Worm (Caenorhabditis elegans) whole organism, L2 larva: Measurements from ENCODE around the gene T16H12.2.

Source experiments
- C34F6.9 ChIP-seq: fragments of 150-350 bp; optimal IDR thresholded peaks from 2 replicates; lab custom pipeline; 2014; ENCODE audit warnings: missing biosample characterization, missing genetic modification characterization
- F13H6.1 ChIP-seq: sonication (generic microtip); optimal IDR thresholded peaks from 2 replicates; lab custom pipeline; 2016; ENCODE audit warnings: missing genetic modification characterization, missing compliant biosample characterization
- Y55F3AM.14 ChIP-seq: fragments of 200-800 bp; sonication (Bioruptor generic); optimal IDR thresholded peaks from 2 replicates; lab custom pipeline; 2018; ENCODE audit warnings: mild to moderate bottlenecking, missing genetic modification characterization, missing compliant biosample characterization
- ZK546.5 ChIP-seq: sonication (generic microtip); optimal IDR thresholded peaks from 2 replicates; lab custom pipeline; 2017; ENCODE audit warnings: missing biosample characterization, missing genetic modification characterization
- aly-2 ChIP-seq: fragments of 150-350 bp; optimal IDR thresholded peaks from 2 replicates; lab custom pipeline; 2014; ENCODE audit warnings: missing biosample characterization, missing genetic modification characterization
- ama-1 ChIP-seq: fragments of 150-350 bp; optimal IDR thresholded peaks from 2 replicates; lab custom pipeline; 2018; ENCODE audit warnings: inconsistent platforms
- blmp-1 ChIP-seq: sonication (generic microtip); optimal IDR thresholded peaks from 2 replicates; lab custom pipeline; 2017; ENCODE audit warnings: missing genetic modification characterization, mild to moderate bottlenecking, missing compliant biosample characterization, antibody characterized with exemption, moderate library complexity; ENCODE audit not compliant: insufficient read depth
- ceh-16 ChIP-seq: fragments of 150-350 bp; optimal IDR thresholded peaks from 2 replicates; lab custom pipeline; 2014; ENCODE audit warnings: missing biosample characterization, missing genetic modification characterization
- dmd-4 ChIP-seq: sonication (generic microtip); optimal IDR thresholded peaks from 2 replicates; lab custom pipeline; 2017; ENCODE audit warnings: missing biosample characterization, missing genetic modification characterization
- elt-1 ChIP-seq: fragments of 150-350 bp; optimal IDR thresholded peaks from 2 replicates; lab custom pipeline; 2014; ENCODE audit warnings: missing biosample characterization, missing genetic modification characterization
- elt-3 ChIP-seq: sonication (generic microtip); optimal IDR thresholded peaks from 2 replicates; lab custom pipeline; 2017; ENCODE audit warnings: missing biosample characterization, missing genetic modification characterization
- gmeb-1 ChIP-seq: fragments of 150-350 bp; optimal IDR thresholded peaks from 2 replicates; lab custom pipeline; 2014; ENCODE audit warnings: missing biosample characterization, missing genetic modification characterization
- lin-11 ChIP-seq: fragments of 150-350 bp; sonication (generic microtip); optimal IDR thresholded peaks from 2 replicates; lab custom pipeline; 2014; ENCODE audit warnings: missing biosample characterization, missing genetic modification characterization, inconsistent platforms, mixed read lengths
- lin-13 ChIP-seq: fragments of 150-350 bp; optimal IDR thresholded peaks from 2 replicates; lab custom pipeline; 2014; ENCODE audit warnings: missing biosample characterization, missing genetic modification reagents, missing genetic modification characterization
- lsy-2 ChIP-seq, 2 experiments: fragments of 150-350 bp in 1 of 2; sonication (generic microtip) in 1 of 2; optimal IDR thresholded peaks; 2 replicates each; lab custom pipeline; 2014 to 2017; ENCODE audit warnings: missing biosample characterization in 2 of 2, missing genetic modification characterization in 2 of 2
- mab-5 ChIP-seq: fragments of 150-350 bp; optimal IDR thresholded peaks from 2 replicates; lab custom pipeline; 2014; ENCODE audit warnings: missing biosample characterization, missing genetic modification characterization
- nhr-12 ChIP-seq: fragments of 150-350 bp; optimal IDR thresholded peaks from 2 replicates; lab custom pipeline; 2014; ENCODE audit warnings: missing biosample characterization, missing genetic modification characterization
- nhr-129 ChIP-seq: fragments of 150-350 bp; optimal IDR thresholded peaks from 2 replicates; lab custom pipeline; 2014; ENCODE audit warnings: missing biosample characterization, missing genetic modification characterization
- nhr-21 ChIP-seq: fragments of 150-350 bp; optimal IDR thresholded peaks from 2 replicates; lab custom pipeline; 2014; ENCODE audit warnings: missing biosample characterization, missing genetic modification characterization
- nhr-23 ChIP-seq: fragments of 150-350 bp; optimal IDR thresholded peaks from 2 replicates; lab custom pipeline; 2014; ENCODE audit warnings: missing biosample characterization, missing genetic modification reagents, missing genetic modification characterization
- nhr-237 ChIP-seq: fragments of 150-350 bp; optimal IDR thresholded peaks from 2 replicates; lab custom pipeline; 2014; ENCODE audit warnings: missing biosample characterization, missing genetic modification characterization
- nhr-25 ChIP-seq: fragments of 150-350 bp; sonication (generic microtip); optimal IDR thresholded peaks from 3 replicates; lab custom pipeline; 2014; ENCODE audit warnings: missing biosample characterization, missing genetic modification characterization
- peb-1 ChIP-seq: fragments of 150-350 bp; optimal IDR thresholded peaks from 2 replicates; lab custom pipeline; 2014; ENCODE audit warnings: missing biosample characterization, missing genetic modification characterization
- sma-3 ChIP-seq: sonication (generic microtip); optimal IDR thresholded peaks from 2 replicates; lab custom pipeline; 2016; ENCODE audit warnings: missing genetic modification reagents, missing genetic modification characterization, missing compliant biosample characterization
- sma-9 ChIP-seq, 2 experiments: fragments of 150-350 bp in 1 of 2; sonication (generic microtip) in 1 of 2; optimal IDR thresholded peaks; 2 replicates each; lab custom pipeline; 2014 to 2016; ENCODE audit warnings: missing genetic modification characterization in 2 of 2, mild to moderate bottlenecking in 1 of 2, missing biosample characterization in 1 of 2, missing compliant biosample characterization in 1 of 2, missing genetic modification reagents in 1 of 2, moderate library complexity in 1 of 2
- snpc-4 ChIP-seq: fragments of 150-350 bp; optimal IDR thresholded peaks from 2 replicates; lab custom pipeline; 2014; ENCODE audit warnings: missing biosample characterization, missing genetic modification characterization
- unc-39 ChIP-seq: fragments of 150-350 bp; optimal IDR thresholded peaks from 2 replicates; lab custom pipeline; 2014; ENCODE audit warnings: missing biosample characterization, missing genetic modification characterization
- unc-55 ChIP-seq: fragments of 150-350 bp; sonication (generic microtip); optimal IDR thresholded peaks from 3 replicates; lab custom pipeline; 2014; ENCODE audit warnings: missing biosample characterization, missing genetic modification reagents, missing genetic modification characterization
- unc-62 ChIP-seq: fragments of 150-350 bp; optimal IDR thresholded peaks from 2 replicates; lab custom pipeline; 2014; ENCODE audit warnings: missing biosample characterization, missing genetic modification reagents, missing genetic modification characterization
- zag-1 ChIP-seq: fragments of 150-350 bp; optimal IDR thresholded peaks from 2 replicates; lab custom pipeline; 2014; ENCODE audit warnings: missing biosample characterization, missing genetic modification characterization
- ztf-1 ChIP-seq: fragments of 200-800 bp; sonication (Bioruptor generic); conservative IDR thresholded peaks from 2 replicates; pipeline ENCODE4 v1.3.6; 2022; ENCODE audit warnings: missing genetic modification characterization, missing compliant biosample characterization
- ztf-11 ChIP-seq: sonication (generic microtip); optimal IDR thresholded peaks from 2 replicates; lab custom pipeline; 2017; ENCODE audit warnings: missing biosample characterization, missing genetic modification characterization
- ztf-4 ChIP-seq: fragments of 150-350 bp; optimal IDR thresholded peaks from 2 replicates; lab custom pipeline; 2014; ENCODE audit warnings: missing biosample characterization, missing genetic modification characterization

T16H12.2 gene

ce11 chrIII:10085574-10085973 is 509 bp upstream of the T16H12.2 start:
- TF ChIP-seq dmd-4 (no peak), nhr-23 (tag; lab: Kevin White, UChicago) (no peak), ceh-16 (tag; lab: Kevin White, UChicago) (no peak), aly-2 (tag; lab: Kevin White, UChicago) (no peak), nhr-21 (tag; lab: Kevin White, UChicago) (no peak), peb-1 (tag; lab: Kevin White, UChicago) (no peak), lin-11 (tag; lab: Kevin White, UChicago) (no peak), elt-1 (tag; lab: Kevin White, UChicago) (no peak), ztf-1 (GFP tag; lab: Robert Waterston, UW) (no peak), unc-62 (GFP tag; lab: Kevin White, UChicago) (no peak), ZK546.5 (no peak), sma-3 (GFP tag; lab: Kevin White, UChicago) (no peak), blmp-1 (tag; lab: Kevin White, UChicago) (no peak), nhr-237 (tag; lab: Kevin White, UChicago) (no peak), mab-5 (tag; lab: Kevin White, UChicago) (no peak)

DNA sequence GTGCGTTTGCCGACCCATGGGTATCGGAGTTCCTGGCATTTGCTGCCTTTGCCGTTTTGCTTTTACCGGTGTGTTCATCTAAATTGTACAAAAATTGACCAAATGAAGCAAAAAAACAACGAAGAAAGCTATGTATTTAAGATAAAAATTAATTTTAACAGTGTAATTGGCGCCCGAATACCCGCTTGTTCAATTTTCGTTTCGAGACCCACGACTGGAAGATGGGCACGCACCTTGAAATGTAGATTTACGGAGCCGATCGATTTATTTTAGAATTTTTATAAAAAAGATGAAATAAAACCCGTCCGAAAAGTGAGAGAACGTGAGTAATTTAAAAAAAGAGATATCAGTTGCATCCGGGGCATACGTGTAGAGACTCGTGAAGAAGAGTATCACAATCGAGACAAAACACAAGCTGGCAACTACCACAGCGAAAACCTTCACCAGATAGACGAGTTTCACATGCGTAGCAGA is 2.5 kb downstream of the T16H12.2 start, which contains the start of gene hal-2:
hal-2 (minus strand) TSS at position 424 of the 474 bp plus-strand sequence.
- TF ChIP-seq ama-1 (lab: Kevin White, UChicago) (no peak), lin-13 (GFP tag; lab: Kevin White, UChicago) (no peak), blmp-1 (tag; lab: Kevin White, UChicago) (no peak), zag-1 (tag; lab: Kevin White, UChicago) (no peak), ztf-1 (GFP tag; lab: Robert Waterston, UW) (no peak), sma-9 (GFP tag; optimal IDR thresholded peaks at IDR 0.05; lab: Kevin White, UChicago) (no peak), sma-9 (tag; optimal IDR thresholded peaks at IDR 0.05; lab: Kevin White, UChicago) (no peak), Y55F3AM.14 (GFP tag; lab: Kevin White, UChicago) (no peak), gmeb-1 (tag; lab: Kevin White, UChicago) (no peak)

- TF ChIP-seq ztf-11 (tag; lab: Kevin White, UChicago) (no peak), blmp-1 (tag; lab: Kevin White, UChicago) (no peak), elt-3 (no peak), unc-39 (no peak), nhr-21 (tag; lab: Kevin White, UChicago) (no peak), C34F6.9 (tag; lab: Kevin White, UChicago) (no peak), snpc-4 (tag; lab: Kevin White, UChicago) (no peak), ZK546.5 (no peak), nhr-237 (tag; lab: Kevin White, UChicago) (no peak), ceh-16 (tag; lab: Kevin White, UChicago) (no peak)
- TF ChIP-seq, all 48 proteins: peak for 0
Observed at ce11 chrIII:10090685-10091084, 4.6 kb downstream of the T16H12.2 start, which contains the start of gene gtf-2H2C. TSS of gene gtf-2H2C (minus strand) at chrIII:10090785.

DNA sequence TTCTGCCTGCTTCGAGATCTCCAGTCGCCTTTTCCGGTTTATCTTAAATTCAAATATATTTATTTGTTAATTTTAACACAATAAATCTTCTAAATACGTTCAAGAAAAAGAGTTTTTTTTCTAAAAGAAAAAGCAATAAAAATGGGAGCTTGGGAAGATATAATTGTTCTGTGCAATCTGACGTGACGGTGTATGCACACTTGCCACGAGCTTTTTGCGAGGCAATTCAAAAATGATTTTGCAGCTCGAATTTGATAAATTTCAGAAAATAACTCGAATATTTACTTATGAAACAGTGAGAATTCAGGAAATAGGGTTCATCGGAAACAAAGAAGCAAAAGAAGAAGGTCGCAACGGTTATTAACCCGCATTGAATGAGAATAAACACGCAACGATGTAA is 7.0 kb downstream of the T16H12.2 start:
- TF ChIP-seq gmeb-1 (tag; lab: Kevin White, UChicago) (peak; percentile 81), lsy-2 (tag; optimal IDR thresholded peaks at IDR 0.05; lab: Kevin White, UChicago) (peak in 1 of 2 experiments; percentile 48), nhr-129 (tag; lab: Kevin White, UChicago) (peak; percentile 21), sma-3 (GFP tag; lab: Kevin White, UChicago) (no peak), lin-13 (GFP tag; lab: Kevin White, UChicago) (peak; percentile 23), nhr-12 (tag; lab: Kevin White, UChicago) (no peak), Y55F3AM.14 (GFP tag; lab: Kevin White, UChicago) (no peak), unc-55 (GFP tag; lab: Kevin White, UChicago) (peak; percentile 57)

DNA sequence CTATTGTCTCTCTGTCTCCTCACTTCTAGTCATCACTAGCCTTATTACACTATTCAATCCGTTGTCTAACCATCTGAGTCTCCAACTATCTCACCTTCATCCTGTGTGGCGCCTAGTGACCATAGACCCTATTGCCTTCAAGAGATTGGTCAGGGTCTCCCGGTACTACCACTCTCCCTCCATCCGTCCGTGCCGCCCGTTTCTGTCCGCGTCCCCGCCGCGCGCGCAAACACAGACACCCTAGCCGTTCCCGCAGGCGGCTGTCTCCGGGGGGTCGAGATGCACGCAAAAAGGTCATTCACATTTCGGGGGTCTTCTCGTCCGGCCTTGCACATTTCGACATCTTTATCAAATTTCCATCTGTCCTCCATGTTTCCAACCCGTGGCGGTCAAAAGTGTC is 8.5 kb downstream of the T16H12.2 start:
- peak; percentile 19 for TF ChIP-seq sma-9 (GFP tag; optimal IDR thresholded peaks at IDR 0.05; lab: Kevin White, UChicago)
- no peak for TF ChIP-seq sma-9 (tag; optimal IDR thresholded peaks at IDR 0.05; lab: Kevin White, UChicago)
- peak; percentile 51 for TF ChIP-seq ceh-16 (tag; lab: Kevin White, UChicago)
- TF ChIP-seq lin-13 (GFP tag; lab: Kevin White, UChicago), result no peak
- TF ChIP-seq sma-3 (GFP tag; lab: Kevin White, UChicago), result peak; percentile 20
- TF ChIP-seq nhr-21 (tag; lab: Kevin White, UChicago), result peak; percentile 55
- peak; percentile 43 for TF ChIP-seq nhr-25 (tag; lab: Kevin White, UChicago)
- TF ChIP-seq ztf-4 (tag; lab: Kevin White, UChicago), result no peak
- peak; percentile 54 for TF ChIP-seq F13H6.1 (tag; lab: Kevin White, UChicago)
- no peak for TF ChIP-seq mab-5 (tag; lab: Kevin White, UChicago)
- TF ChIP-seq ztf-1 (GFP tag; lab: Robert Waterston, UW), result no peak
- TF ChIP-seq lsy-2 (tag; optimal IDR thresholded peaks at IDR 0.05; lab: Kevin White, UChicago), result peak in 1 of 2 experiments; percentile 47
